Fruit fly (Drosophila melanogaster) whole organism, embryonic: ENCODE data around the gene Nse1.

ENCODE experiments used
- Aef1 ChIP-seq: fragments of 200-800 bp; sonication (Bioruptor generic); IDR thresholded peaks from 3 replicates; pipeline ENCODE4 v1.3.6; 2022; ENCODE audit warnings: missing biosample characterization, missing genetic modification characterization
- Bteb2 ChIP-seq: fragments of 200-800 bp; sonication (Bioruptor generic); optimal IDR thresholded peaks from 2 replicates; lab custom pipeline; 2016; ENCODE audit warnings: missing biosample characterization, missing genetic modification characterization
- CG10654 ChIP-seq: fragments of 200-800 bp; sonication (Bioruptor generic); optimal IDR thresholded peaks from 2 replicates; lab custom pipeline; 2016; ENCODE audit warnings: missing biosample characterization, missing genetic modification characterization
- CG11093 ChIP-seq: fragments of 200-800 bp; sonication (Bioruptor generic); IDR thresholded peaks from 3 replicates; pipeline ENCODE4 v1.3.6; 2022; ENCODE audit warnings: missing biosample characterization, missing genetic modification characterization
- CG12155 ChIP-seq: fragments of 200-800 bp; sonication (Bioruptor generic); optimal IDR thresholded peaks from 3 replicates; lab custom pipeline; 2016; ENCODE audit warnings: missing biosample characterization, missing genetic modification characterization
- CG14667 ChIP-seq: fragments of 200-800 bp; sonication (Bioruptor generic); IDR thresholded peaks from 2 replicates; pipeline ENCODE4 v1.3.6; 2022; ENCODE audit warnings: missing biosample characterization, missing genetic modification characterization
- CG17802 ChIP-seq: fragments of 200-800 bp; sonication (Bioruptor generic); optimal IDR thresholded peaks from 2 replicates; lab custom pipeline; 2018; ENCODE audit warnings: missing biosample characterization, mild to moderate bottlenecking, missing genetic modification characterization, moderate library complexity
- CG18011 ChIP-seq: fragments of 200-800 bp; sonication (Bioruptor generic); optimal IDR thresholded peaks from 2 replicates; lab custom pipeline; 2017; ENCODE audit warnings: missing biosample characterization, missing genetic modification characterization, mild to moderate bottlenecking, moderate library complexity, missing genotype
- CG18476 ChIP-seq: fragments of 200-800 bp; sonication (Bioruptor generic); optimal IDR thresholded peaks from 2 replicates; lab custom pipeline; 2016; ENCODE audit warnings: missing biosample characterization, mild to moderate bottlenecking, missing genetic modification characterization
- CG2875 ChIP-seq: fragments of 200-800 bp; sonication (Bioruptor generic); optimal IDR thresholded peaks from 2 replicates; lab custom pipeline; 2017; ENCODE audit warnings: missing biosample characterization, mild to moderate bottlenecking, missing genetic modification characterization, missing genetic modification reagents
- CG31441 ChIP-seq: fragments of 200-800 bp; sonication (Bioruptor generic); IDR thresholded peaks from 2 replicates; pipeline ENCODE4 v1.3.6; 2022; ENCODE audit warnings: missing biosample characterization, missing genetic modification characterization
- CG32767 ChIP-seq: fragments of 200-800 bp; sonication (Bioruptor generic); IDR thresholded peaks from 2 replicates; pipeline ENCODE4 v1.3.6; 2022; ENCODE audit warnings: missing biosample characterization, missing genetic modification characterization
- CG34422 ChIP-seq: fragments of 200-800 bp; sonication (Bioruptor generic); IDR thresholded peaks from 3 replicates; pipeline ENCODE4 v1.3.6; 2022; ENCODE audit warnings: missing biosample characterization, missing genetic modification characterization
- CG4730 ChIP-seq: fragments of 200-800 bp; sonication (Bioruptor generic); IDR thresholded peaks from 2 replicates; pipeline ENCODE4 v1.3.6; 2022; ENCODE audit warnings: missing biosample characterization, missing genetic modification characterization
- CG7987 ChIP-seq: fragments of 200-800 bp; sonication (Bioruptor generic); optimal IDR thresholded peaks from 2 replicates; lab custom pipeline; 2018; ENCODE audit warnings: missing biosample characterization, mild to moderate bottlenecking, missing genetic modification characterization, moderate library complexity
- CG8765 ChIP-seq: fragments of 200-800 bp; sonication (Bioruptor generic); IDR thresholded peaks from 2 replicates; pipeline ENCODE4 v1.3.6; 2022; ENCODE audit warnings: missing biosample characterization, missing genetic modification characterization
- CoRest ChIP-seq: fragments of 200-800 bp; sonication (Bioruptor generic); optimal IDR thresholded peaks from 3 replicates; lab custom pipeline; 2018; ENCODE audit warnings: missing biosample characterization, mild to moderate bottlenecking, missing genetic modification characterization, moderate library complexity
- D19B ChIP-seq: fragments of 200-800 bp; sonication (Bioruptor generic); optimal IDR thresholded peaks from 2 replicates; lab custom pipeline; 2017; ENCODE audit warnings: missing biosample characterization, mild to moderate bottlenecking, missing genetic modification characterization
- Dek ChIP-seq: fragments of 200-800 bp; sonication (Bioruptor generic); optimal IDR thresholded peaks from 3 replicates; lab custom pipeline; 2019; ENCODE audit warnings: missing biosample characterization, mild to moderate bottlenecking, missing genetic modification characterization, moderate library complexity
- Gug ChIP-seq: fragments of 200-800 bp; sonication (Bioruptor generic); IDR thresholded peaks from 4 replicates; pipeline ENCODE4 v1.3.6; 2022; ENCODE audit warnings: missing biosample characterization, missing genetic modification characterization
- HLH54F ChIP-seq: fragments of 200-800 bp; sonication (Bioruptor generic); optimal IDR thresholded peaks from 3 replicates; lab custom pipeline; 2016; ENCODE audit warnings: missing biosample characterization, missing genetic modification characterization
- HmgD ChIP-seq: fragments of 200-800 bp; sonication (Bioruptor generic); optimal IDR thresholded peaks from 3 replicates; lab custom pipeline; 2016; ENCODE audit warnings: missing biosample characterization, missing genetic modification characterization
- HmgZ ChIP-seq: fragments of 200-800 bp; sonication (Bioruptor generic); optimal IDR thresholded peaks from 2 replicates; lab custom pipeline; 2018; ENCODE audit warnings: missing biosample characterization, mild to moderate bottlenecking, missing genetic modification characterization
- Hmr ChIP-seq: fragments of 200-800 bp; sonication (Bioruptor generic); optimal IDR thresholded peaks from 3 replicates; lab custom pipeline; 2017; ENCODE audit warnings: mild to moderate bottlenecking, missing biosample characterization, missing genetic modification reagents, missing genetic modification characterization
- Max ChIP-seq: fragments of 200-800 bp; sonication (Bioruptor generic); optimal IDR thresholded peaks from 2 replicates; lab custom pipeline; 2016; ENCODE audit warnings: missing biosample characterization, mild to moderate bottlenecking, missing genetic modification characterization
- NfI ChIP-seq: fragments of 200-800 bp; sonication (Bioruptor generic); optimal IDR thresholded peaks from 3 replicates; lab custom pipeline; 2018; ENCODE audit warnings: missing biosample characterization, mild to moderate bottlenecking, missing genetic modification characterization, moderate library complexity
- Stat92E ChIP-seq, 3 experiments: fragments of >200 bp in 2 of 3; fragments of 200-800 bp in 1 of 3; sonication (Bioruptor generic) in 1 of 3; optimal IDR thresholded peaks; 2 replicates each; lab custom pipeline; 2017 to 2019; ENCODE audit warnings: missing biosample characterization in 3 of 3, missing genetic modification characterization in 3 of 3, mild to moderate bottlenecking in 1 of 3, moderate library complexity in 1 of 3
- YL-1 ChIP-seq: fragments of 200-800 bp; sonication (Bioruptor generic); optimal IDR thresholded peaks from 3 replicates; lab custom pipeline; 2017; ENCODE audit warnings: missing biosample characterization, mild to moderate bottlenecking, missing genetic modification characterization
- chm ChIP-seq: fragments of 200-800 bp; sonication (Bioruptor generic); IDR thresholded peaks from 2 replicates; pipeline ENCODE4 v1.3.6; 2022; ENCODE audit warnings: missing biosample characterization, missing genetic modification characterization
- ci ChIP-seq: fragments of 200-800 bp; sonication (Bioruptor generic); IDR thresholded peaks from 3 replicates; pipeline ENCODE4 v1.3.6; 2022; ENCODE audit warnings: missing biosample characterization, missing genetic modification characterization
- exex ChIP-seq: fragments of 200-800 bp; sonication (Bioruptor generic); optimal IDR thresholded peaks from 4 replicates; lab custom pipeline; 2018; ENCODE audit warnings: missing biosample characterization, mild to moderate bottlenecking, missing genetic modification characterization, moderate library complexity
- fd96Cb ChIP-seq: fragments of 200-800 bp; sonication (Bioruptor generic); optimal IDR thresholded peaks from 2 replicates; lab custom pipeline; 2018; ENCODE audit warnings: missing biosample characterization, mild to moderate bottlenecking, missing genetic modification characterization, moderate library complexity
- her ChIP-seq: fragments of 200-800 bp; sonication (Bioruptor generic); optimal IDR thresholded peaks from 2 replicates; lab custom pipeline; 2016; ENCODE audit warnings: missing biosample characterization, missing genetic modification characterization
- ind ChIP-seq: fragments of 200-800 bp; sonication (Bioruptor generic); optimal IDR thresholded peaks from 3 replicates; lab custom pipeline; 2016; ENCODE audit warnings: missing biosample characterization, missing genetic modification characterization
- kni ChIP-seq: fragments of 200-800 bp; sonication (Bioruptor generic); optimal IDR thresholded peaks from 3 replicates; lab custom pipeline; 2017; ENCODE audit warnings: mild to moderate bottlenecking, missing biosample characterization, missing genetic modification reagents, missing genetic modification characterization
- lmd ChIP-seq: fragments of 200-800 bp; sonication (Bioruptor generic); IDR thresholded peaks from 2 replicates; pipeline ENCODE4 v1.3.6; 2022; ENCODE audit warnings: missing biosample characterization, missing genetic modification characterization
- org-1 ChIP-seq: fragments of 200-800 bp; sonication (Bioruptor generic); optimal IDR thresholded peaks from 2 replicates; lab custom pipeline; 2017; ENCODE audit warnings: missing biosample characterization, missing genetic modification characterization
- pfk ChIP-seq: fragments of 200-800 bp; sonication (Bioruptor generic); optimal IDR thresholded peaks from 2 replicates; lab custom pipeline; 2018; ENCODE audit warnings: missing biosample characterization, mild to moderate bottlenecking, missing genetic modification characterization, moderate library complexity
- pho ChIP-seq: fragments of 200-800 bp; sonication (Bioruptor generic); optimal IDR thresholded peaks from 2 replicates; lab custom pipeline; 2016; ENCODE audit warnings: missing biosample characterization, missing genetic modification characterization
- pum ChIP-seq: fragments of 200-800 bp; sonication (Bioruptor generic); optimal IDR thresholded peaks from 2 replicates; lab custom pipeline; 2016; ENCODE audit warnings: missing biosample characterization, missing genetic modification characterization
- ro ChIP-seq: fragments of 200-800 bp; sonication (Bioruptor generic); IDR thresholded peaks from 2 replicates; pipeline ENCODE4 v1.3.6; 2022; ENCODE audit warnings: missing biosample characterization, missing genetic modification characterization
- schlank ChIP-seq: fragments of 200-800 bp; sonication (Bioruptor generic); optimal IDR thresholded peaks from 2 replicates; lab custom pipeline; 2018; ENCODE audit warnings: missing biosample characterization, mild to moderate bottlenecking, missing genetic modification characterization
- seq ChIP-seq: fragments of 200-800 bp; sonication (Bioruptor generic); IDR thresholded peaks from 2 replicates; pipeline ENCODE4 v1.3.6; 2022; ENCODE audit warnings: missing biosample characterization, missing genetic modification characterization
- sim ChIP-seq: fragments of 200-800 bp; sonication (Bioruptor generic); IDR thresholded peaks from 2 replicates; pipeline ENCODE4 v1.3.6; 2022; ENCODE audit warnings: missing biosample characterization, missing genetic modification characterization
- sisA ChIP-seq: fragments of 200-800 bp; sonication (Bioruptor generic); IDR thresholded peaks from 2 replicates; pipeline ENCODE4 v1.3.6; 2022; ENCODE audit warnings: missing biosample characterization, missing genetic modification characterization
- sr ChIP-seq: fragments of 200-800 bp; sonication (Bioruptor generic); IDR thresholded peaks from 3 replicates; pipeline ENCODE4 v1.3.6; 2022; ENCODE audit warnings: missing biosample characterization, missing genetic modification characterization
- toy ChIP-seq: fragments of 200-800 bp; sonication (Bioruptor generic); IDR thresholded peaks from 2 replicates; pipeline ENCODE4 v1.3.6; 2022; ENCODE audit warnings: missing biosample characterization, missing genetic modification characterization
- zen2 ChIP-seq: fragments of 200-800 bp; sonication (Bioruptor generic); IDR thresholded peaks from 3 replicates; pipeline ENCODE4 v1.3.6; 2022; ENCODE audit warnings: missing biosample characterization, missing genetic modification characterization; ENCODE audit not compliant: partially characterized antibody

The Nse1 gene

DNA sequence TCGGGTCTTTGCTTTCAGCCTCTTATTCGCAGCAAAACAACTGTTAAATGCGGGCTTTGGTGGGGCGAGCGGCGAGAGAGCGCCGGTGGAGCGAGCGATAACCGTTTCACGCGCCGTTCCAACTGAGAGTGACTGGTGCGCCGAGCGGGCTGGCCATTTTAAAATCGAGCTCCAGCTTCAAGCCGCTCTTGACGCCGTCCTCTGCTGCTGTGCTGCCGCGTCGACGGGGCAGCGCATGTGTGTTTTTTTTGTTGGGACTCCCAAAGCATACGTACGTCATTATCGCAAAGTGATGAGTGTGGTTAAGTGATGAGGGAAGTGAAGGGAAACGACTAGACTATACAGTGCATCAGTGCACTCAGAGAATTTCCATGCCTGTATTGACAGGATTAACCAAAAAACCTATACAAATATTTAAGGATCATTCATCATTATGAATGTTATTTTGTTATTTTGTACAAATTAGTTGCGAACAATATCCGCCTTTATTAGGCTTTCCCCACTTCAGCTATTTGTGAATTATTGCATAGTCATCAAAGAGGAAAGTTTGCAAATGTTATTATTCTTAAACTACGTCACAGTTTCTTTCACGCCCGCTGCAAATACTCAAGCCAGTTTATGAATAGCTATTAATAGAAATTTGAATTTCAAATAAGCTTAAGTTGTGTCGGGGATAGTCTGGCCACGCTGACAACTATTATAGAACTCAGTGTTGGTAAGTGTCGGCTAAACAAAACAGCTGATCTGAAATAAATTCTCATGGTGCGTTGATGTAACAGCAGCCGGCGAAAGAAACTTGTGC lies 4.0 kb downstream of the Nse1 start, which contains the start of gene Spn27A (continued):
- no peak for TF ChIP-seq toy (GFP tag; lab: Robert Waterston, UW)
- TF ChIP-seq ind (GFP tag; lab: Kevin White, UChicago) = peak; percentile 29
- peak; percentile 36 for TF ChIP-seq her (GFP tag; lab: Kevin White, UChicago)
- TF ChIP-seq chm (GFP tag; lab: Robert Waterston, UW) = no peak; the same call in 1 of the 2 replicates
- TF ChIP-seq CG11093 (GFP tag; lab: Robert Waterston, UW) = no peak
- TF ChIP-seq sisA (GFP tag; lab: Robert Waterston, UW) = peak; percentile 28; the same call in 1 of the 2 replicates
- peak; percentile 59 for TF ChIP-seq fd96Cb (tag; lab: Kevin White, UChicago)
- peak; percentile 66 for TF ChIP-seq CG2875 (GFP tag; lab: Kevin White, UChicago)
- TF ChIP-seq sr (GFP tag; lab: Robert Waterston, UW) = no peak
- TF ChIP-seq ro (GFP tag; lab: Robert Waterston, UW) = 0 out of 2 replicates have a peak, but pooled peaks have one; percentile 8
- peak; percentile 10 for TF ChIP-seq Bteb2 (GFP tag; lab: Kevin White, UChicago)
- TF ChIP-seq pfk = no peak
- TF ChIP-seq NfI = peak; percentile 61
- TF ChIP-seq Dek (tag; lab: Kevin White, UChicago) = peak; percentile 43
- peak; percentile 45 for TF ChIP-seq YL-1
- peak; percentile 20; the same call in 1 of the 2 replicates for TF ChIP-seq CG32767
- TF ChIP-seq HmgD = peak; percentile 36
- no peak for TF ChIP-seq CG8765 (GFP tag; lab: Robert Waterston, UW)
- TF ChIP-seq CG31441 (GFP tag; lab: Robert Waterston, UW) = no peak; the same call in 1 of the 2 replicates
- TF ChIP-seq CG14667 = no peak; the same call in 1 of the 2 replicates
- no peak for TF ChIP-seq kni (GFP tag; lab: Kevin White, UChicago)
- no peak for TF ChIP-seq CG17802
- TF ChIP-seq schlank = no peak
- TF ChIP-seq CG18011 (GFP tag; lab: Kevin White, UChicago) = peak; percentile 16
- peak; percentile 41 for TF ChIP-seq pum (GFP tag; lab: Kevin White, UChicago)
- TF ChIP-seq zen2 = peak; percentile 6; the same call in 1 of the 3 replicates
- peak; percentile 51 for TF ChIP-seq pho (GFP tag; lab: Kevin White, UChicago)
- TF ChIP-seq CG7987 = no peak
- TF ChIP-seq CG18476 (GFP tag; lab: Kevin White, UChicago) = peak; percentile 9
- TF ChIP-seq sim (GFP tag; lab: Robert Waterston, UW) = peak; percentile 28; the same call in 1 of the 2 replicates
- TF ChIP-seq Stat92E (GFP tag; optimal IDR thresholded peaks at IDR 0.05; lab: Kevin White, UChicago) = peak in 1 of 3 experiments; percentile 24
- peak; percentile 26; the same call in 1 of the 2 replicates for TF ChIP-seq seq (GFP tag; lab: Robert Waterston, UW)
- TF ChIP-seq CG4730 (GFP tag; lab: Robert Waterston, UW) = 0 out of 2 replicates have a peak, but pooled peaks have one; percentile 25
- peak; percentile 40 for TF ChIP-seq CG12155
- peak; percentile 29 for TF ChIP-seq exex
- 0 out of 4 replicates have a peak, but pooled peaks have one; percentile 9 for TF ChIP-seq Gug (GFP tag; lab: Robert Waterston, UW)
- TF ChIP-seq Hmr (GFP tag; lab: Kevin White, UChicago) = no peak
- peak; percentile 40 for TF ChIP-seq D19B (GFP tag; lab: Kevin White, UChicago)
- peak; percentile 35; the same call in 1 of the 3 replicates for TF ChIP-seq Aef1 (GFP tag; lab: Robert Waterston, UW)
- TF ChIP-seq org-1 (GFP tag; lab: Kevin White, UChicago) = peak; percentile 23
- peak; percentile 29; the same call in 1 of the 2 replicates for TF ChIP-seq lmd (GFP tag; lab: Robert Waterston, UW)
- TF ChIP-seq CG34422 (GFP tag; lab: Robert Waterston, UW) = no peak
- 0 out of 3 replicates have a peak, but pooled peaks have one; percentile 51 for TF ChIP-seq ci (GFP tag; lab: Robert Waterston, UW)
- TF ChIP-seq CoRest = peak; percentile 68
- TF ChIP-seq HLH54F = peak; percentile 70
- peak; percentile 55 for TF ChIP-seq HmgZ (tag; lab: Kevin White, UChicago)
- TF ChIP-seq CG10654 (GFP tag; lab: Kevin White, UChicago) = peak; percentile 43
- TF ChIP-seq Max (GFP tag; lab: Kevin White, UChicago) = peak; percentile 66
